Worm (Caenorhabditis elegans) whole organism, young adult: ENCODE data around the gene R09D1.13.

Source experiments
- C17E4.6 ChIP-seq: fragments of 200-800 bp; sonication (Bioruptor generic); IDR thresholded peaks from 2 replicates; pipeline ENCODE4 v1.3.6; 2022; ENCODE audit warnings: missing genetic modification reagents, missing genetic modification characterization, missing compliant biosample characterization
- D2030.7 ChIP-seq: fragments of 200-800 bp; sonication (Bioruptor generic); IDR thresholded peaks from 2 replicates; pipeline ENCODE4 v1.3.6; 2022; ENCODE audit warnings: missing genetic modification reagents, missing genetic modification characterization, missing compliant biosample characterization
- F23B12.7 ChIP-seq: sonication (generic microtip); optimal IDR thresholded peaks from 2 replicates; lab custom pipeline; 2017; ENCODE audit warnings: missing genetic modification characterization, mild to moderate bottlenecking, missing compliant biosample characterization, antibody characterized with exemption, moderate library complexity; ENCODE audit not compliant: insufficient read depth
- F33H1.4 ChIP-seq: fragments of 200-800 bp; sonication (Bioruptor generic); IDR thresholded peaks from 2 replicates; pipeline ENCODE4 v1.3.6; 2022; ENCODE audit warnings: missing genetic modification reagents, missing genetic modification characterization, missing compliant biosample characterization
- F55B11.4 ChIP-seq: sonication (generic microtip); optimal IDR thresholded peaks from 2 replicates; lab custom pipeline; 2016; ENCODE audit warnings: missing compliant biosample characterization, missing genetic modification characterization, borderline replicate concordance; ENCODE audit not compliant: insufficient read depth
- K12H6.12 ChIP-seq: fragments of 200-800 bp; sonication (Bioruptor generic); optimal IDR thresholded peaks from 2 replicates; lab custom pipeline; 2018; ENCODE audit warnings: mild to moderate bottlenecking, missing genetic modification characterization, missing compliant biosample characterization
- Y56A3A.18 ChIP-seq: fragments of 200-800 bp; sonication (Bioruptor generic); IDR thresholded peaks from 2 replicates; pipeline ENCODE4 v1.3.6; 2022; ENCODE audit warnings: missing genetic modification reagents, missing genetic modification characterization, missing compliant biosample characterization
- Y67H2A.10 ChIP-seq: fragments of 200-800 bp; sonication (Bioruptor generic); conservative IDR thresholded peaks from 2 replicates; pipeline ENCODE4 v1.3.6; 2022; ENCODE audit warnings: missing genetic modification reagents, missing genetic modification characterization, missing compliant biosample characterization
- Y79H2A.3 ChIP-seq: fragments of 200-800 bp; sonication (Bioruptor generic); conservative IDR thresholded peaks from 2 replicates; pipeline ENCODE4 v1.3.6; 2022; ENCODE audit warnings: missing genetic modification reagents, missing genetic modification characterization, missing compliant biosample characterization
- aptf-2 ChIP-seq: fragments of 200-800 bp; sonication (Bioruptor generic); conservative IDR thresholded peaks from 2 replicates; pipeline ENCODE4 v1.3.6; 2022; ENCODE audit warnings: missing genetic modification reagents, missing genetic modification characterization, missing compliant biosample characterization
- attf-3 ChIP-seq: fragments of 200-800 bp; sonication (Bioruptor generic); conservative IDR thresholded peaks from 2 replicates; pipeline ENCODE4 v1.3.6; 2022; ENCODE audit warnings: missing genetic modification reagents, missing genetic modification characterization, missing compliant biosample characterization
- bed-2 ChIP-seq: fragments of 200-800 bp; sonication (Bioruptor generic); IDR thresholded peaks from 2 replicates; pipeline ENCODE4 v1.3.6; 2022; ENCODE audit warnings: missing genetic modification reagents, missing genetic modification characterization, missing compliant biosample characterization
- cebp-1 ChIP-seq, 2 experiments: fragments of 200-800 bp in 1 of 2; sonication (Bioruptor generic) in 1 of 2; sonication (generic microtip) in 1 of 2; IDR thresholded peaks in 1 of 2; optimal IDR thresholded peaks in 1 of 2; 2 replicates each; pipeline versions ENCODE4 v1.3.6 to Lab custom; 2017 to 2022; ENCODE audit warnings: missing compliant biosample characterization in 2 of 2, missing genetic modification characterization in 2 of 2, mild to moderate bottlenecking in 1 of 2, missing genetic modification reagents in 1 of 2, moderate library complexity in 1 of 2
- cebp-2 ChIP-seq: fragments of 200-800 bp; sonication (Bioruptor generic); IDR thresholded peaks from 2 replicates; pipeline ENCODE4 v1.3.6; 2022; ENCODE audit warnings: missing genetic modification characterization, missing compliant biosample characterization
- chd-7 ChIP-seq: sonication (generic microtip); optimal IDR thresholded peaks from 2 replicates; lab custom pipeline; 2016; ENCODE audit warnings: mild to moderate bottlenecking, missing genetic modification characterization, moderate library complexity, missing compliant biosample characterization
- dox-1 ChIP-seq: fragments of 200-800 bp; sonication (Bioruptor generic); IDR thresholded peaks from 2 replicates; pipeline ENCODE4 v1.3.6; 2022; ENCODE audit warnings: missing genetic modification reagents, missing genetic modification characterization, missing compliant biosample characterization
- egrh-3 ChIP-seq: fragments of 200-800 bp; sonication (Bioruptor generic); IDR thresholded peaks from 2 replicates; pipeline ENCODE4 v1.3.6; 2022; ENCODE audit warnings: missing genetic modification reagents, missing genetic modification characterization, missing compliant biosample characterization
- ets-4 ChIP-seq: fragments of 200-800 bp; sonication (Bioruptor generic); optimal IDR thresholded peaks from 2 replicates; lab custom pipeline; 2018; ENCODE audit warnings: mild to moderate bottlenecking, missing genetic modification characterization, missing compliant biosample characterization
- him-1 ChIP-seq: sonication (generic microtip); optimal IDR thresholded peaks from 2 replicates; lab custom pipeline; 2016; ENCODE audit warnings: missing genotype, missing genetic modification reagents, missing genetic modification characterization, missing compliant biosample characterization
- hlh-12 ChIP-seq: sonication (generic microtip); optimal IDR thresholded peaks from 2 replicates; lab custom pipeline; 2016; ENCODE audit warnings: missing genetic modification characterization, missing compliant biosample characterization
- hmg-20 ChIP-seq: fragments of 200-800 bp; sonication (Bioruptor generic); IDR thresholded peaks from 2 replicates; pipeline ENCODE4 v1.3.6; 2022; ENCODE audit warnings: missing genetic modification reagents, missing genetic modification characterization, missing compliant biosample characterization
- hsf-1 ChIP-seq: fragments of 200-800 bp; sonication (Bioruptor generic); IDR thresholded peaks from 2 replicates; pipeline ENCODE4 v1.3.6; 2022; ENCODE audit warnings: missing genetic modification reagents, missing genetic modification characterization, missing compliant biosample characterization
- lin-26 ChIP-seq: fragments of 200-800 bp; sonication (Bioruptor generic); IDR thresholded peaks from 2 replicates; pipeline ENCODE4 v1.3.6; 2022; ENCODE audit warnings: missing genetic modification reagents, missing genetic modification characterization, missing compliant biosample characterization
- lsy-27 ChIP-seq: sonication (generic microtip); optimal IDR thresholded peaks from 2 replicates; lab custom pipeline; 2017; ENCODE audit warnings: missing genetic modification characterization, mild to moderate bottlenecking, missing compliant biosample characterization, antibody characterized with exemption, missing genotype, borderline replicate concordance; ENCODE audit not compliant: insufficient read depth
- madf-3 ChIP-seq: fragments of 200-800 bp; sonication (Bioruptor generic); IDR thresholded peaks from 2 replicates; pipeline ENCODE4 v1.3.6; 2022; ENCODE audit warnings: missing genetic modification reagents, missing genetic modification characterization, missing compliant biosample characterization
- mes-4 ChIP-seq: sonication (generic microtip); optimal IDR thresholded peaks from 2 replicates; lab custom pipeline; 2016; ENCODE audit warnings: missing genotype, missing genetic modification characterization, missing compliant biosample characterization
- nhr-120 ChIP-seq: fragments of 200-800 bp; sonication (Bioruptor generic); IDR thresholded peaks from 2 replicates; pipeline ENCODE4 v1.3.6; 2022; ENCODE audit warnings: missing genetic modification characterization, missing compliant biosample characterization
- nhr-27 ChIP-seq: fragments of 200-800 bp; sonication (Bioruptor generic); optimal IDR thresholded peaks from 2 replicates; lab custom pipeline; 2018; ENCODE audit warnings: mild to moderate bottlenecking, missing genetic modification characterization, moderate library complexity, missing compliant biosample characterization
- nhr-90 ChIP-seq: sonication (generic microtip); optimal IDR thresholded peaks from 2 replicates; lab custom pipeline; 2016; ENCODE audit warnings: missing genotype, mild to moderate bottlenecking, missing genetic modification characterization, missing compliant biosample characterization
- sea-2 ChIP-seq: fragments of 200-800 bp; sonication (Bioruptor generic); IDR thresholded peaks from 2 replicates; pipeline ENCODE4 v1.3.6; 2022; ENCODE audit warnings: missing genetic modification characterization, missing compliant biosample characterization
- snpc-1.1 ChIP-seq: sonication (generic microtip); optimal IDR thresholded peaks from 2 replicates; lab custom pipeline; 2017; ENCODE audit warnings: missing genetic modification characterization, mild to moderate bottlenecking, missing compliant biosample characterization, antibody characterized with exemption, moderate library complexity, missing genotype, missing genetic modification reagents; ENCODE audit not compliant: insufficient read depth
- snpc-4 ChIP-seq, 5 experiments: fragments of 150-350 bp in 1 of 5; sonication (generic microtip) in 4 of 5; optimal IDR thresholded peaks; 2 replicates each; lab custom pipeline; 2014 to 2018; ENCODE audit warnings: missing genetic modification characterization in 5 of 5, missing biosample characterization in 3 of 5, antibody characterized with exemption in 2 of 5, mild to moderate bottlenecking in 2 of 5, missing compliant biosample characterization in 2 of 5, missing genotype in 2 of 5, moderate library complexity in 2 of 5, missing genetic modification reagents in 1 of 5
- tbx-9 ChIP-seq: sonication (generic microtip); optimal IDR thresholded peaks from 2 replicates; lab custom pipeline; 2016; ENCODE audit warnings: borderline replicate concordance, missing genetic modification characterization, inconsistent platforms, missing compliant biosample characterization
- zim-3 ChIP-seq: sonication (generic microtip); optimal IDR thresholded peaks from 2 replicates; lab custom pipeline; 2017; ENCODE audit warnings: mild to moderate bottlenecking, missing genetic modification characterization, moderate library complexity, missing compliant biosample characterization
- ztf-6 ChIP-seq: fragments of 200-800 bp; sonication (Bioruptor generic); IDR thresholded peaks from 2 replicates; pipeline ENCODE4 v1.3.6; 2022; ENCODE audit warnings: missing genetic modification reagents, missing genetic modification characterization, missing compliant biosample characterization

R09D1.13 gene

ce11 chrII:9399746-9400145, 45.5 kb downstream of the R09D1.13 start, which contains the start of gene Y51B9A.7:
TSS of gene Y51B9A.7 (plus strand) at chrII:9400046.
- TF ChIP-seq bed-2, result no peak
- no peak for TF ChIP-seq cebp-2 (GFP tag; lab: Robert Waterston, UW)
- TF ChIP-seq attf-3 (GFP tag; lab: Robert Waterston, UW), result no peak
- TF ChIP-seq snpc-4 (GFP tag; optimal IDR thresholded peaks at IDR 0.05; lab: Kevin White, UChicago), result no peak
- no peak for TF ChIP-seq snpc-4 (tag; optimal IDR thresholded peaks at IDR 0.05; lab: Kevin White, UChicago)
- TF ChIP-seq F33H1.4 (GFP tag; lab: Robert Waterston, UW), result no peak
- no peak for TF ChIP-seq dox-1 (GFP tag; lab: Robert Waterston, UW)
- no peak for TF ChIP-seq lin-26 (GFP tag; lab: Robert Waterston, UW)
- no peak for TF ChIP-seq egrh-3 (GFP tag; lab: Robert Waterston, UW)
- TF ChIP-seq D2030.7 (GFP tag; lab: Robert Waterston, UW), result no peak
- TF ChIP-seq him-1 (tag; lab: Kevin White, UChicago), result no peak
- TF ChIP-seq chd-7 (tag; lab: Kevin White, UChicago), result no peak
- TF ChIP-seq aptf-2, result no peak
- no peak for TF ChIP-seq sea-2 (GFP tag; lab: Robert Waterston, UW)
- TF ChIP-seq hsf-1, result no peak
- no peak for TF ChIP-seq ztf-6 (GFP tag; lab: Robert Waterston, UW)

DNA sequence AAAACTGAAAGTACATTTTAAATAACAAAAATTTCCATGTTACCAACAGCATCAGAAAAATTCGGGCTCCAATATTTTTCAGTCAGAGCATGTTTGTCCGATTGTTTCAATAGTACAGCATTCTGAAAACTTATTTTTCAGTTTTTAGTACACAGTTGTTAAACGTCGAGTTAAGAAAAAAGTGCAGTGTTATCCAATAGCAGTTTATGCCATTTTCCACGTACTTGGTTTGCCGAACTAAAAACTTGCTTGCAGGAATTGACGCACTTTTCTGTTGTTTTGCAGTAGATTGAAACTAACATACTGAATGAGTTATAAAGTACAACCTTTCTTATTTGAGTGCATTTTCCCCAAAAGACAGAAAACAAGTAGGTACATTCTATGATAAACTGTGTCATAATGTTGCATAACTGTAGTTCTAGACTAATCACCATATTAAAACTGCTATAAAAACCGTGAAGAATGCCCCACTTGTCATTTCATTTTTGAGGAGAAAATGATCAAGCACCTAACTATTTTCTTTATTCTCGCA, 46.8 kb downstream of the R09D1.13 start, which contains the start of the genes Y51B9A.14 and Y51B9A.8:
Gene Y51B9A.14, minus strand, starts transcription at position 101 of the 532 bp plus-strand sequence.
Gene Y51B9A.8, plus strand, starts transcription at position 482 of the 532 bp plus-strand sequence.
- no peak for TF ChIP-seq mes-4
- TF ChIP-seq hmg-20, result no peak
- no peak for TF ChIP-seq cebp-1 (GFP tag; IDR thresholded peaks at IDR 0.05; lab: Robert Waterston, UW)
- TF ChIP-seq cebp-1 (tag; optimal IDR thresholded peaks at IDR 0.05; lab: Kevin White, UChicago), result no peak
- no peak for TF ChIP-seq nhr-90 (tag; lab: Kevin White, UChicago)
- TF ChIP-seq snpc-1.1 (tag; lab: Kevin White, UChicago), result no peak
- no peak for TF ChIP-seq Y56A3A.18 (GFP tag; lab: Robert Waterston, UW)
- TF ChIP-seq nhr-27, result no peak
- TF ChIP-seq C17E4.6 (GFP tag; lab: Robert Waterston, UW), result no peak
- no peak for TF ChIP-seq hlh-12 (tag; lab: Kevin White, UChicago)
- no peak for TF ChIP-seq madf-3 (GFP tag; lab: Robert Waterston, UW)
- TF ChIP-seq tbx-9 (tag; lab: Kevin White, UChicago), result no peak
- no peak for TF ChIP-seq ets-4 (GFP tag; lab: Kevin White, UChicago)
- TF ChIP-seq zim-3 (tag; lab: Kevin White, UChicago), result no peak

DNA sequence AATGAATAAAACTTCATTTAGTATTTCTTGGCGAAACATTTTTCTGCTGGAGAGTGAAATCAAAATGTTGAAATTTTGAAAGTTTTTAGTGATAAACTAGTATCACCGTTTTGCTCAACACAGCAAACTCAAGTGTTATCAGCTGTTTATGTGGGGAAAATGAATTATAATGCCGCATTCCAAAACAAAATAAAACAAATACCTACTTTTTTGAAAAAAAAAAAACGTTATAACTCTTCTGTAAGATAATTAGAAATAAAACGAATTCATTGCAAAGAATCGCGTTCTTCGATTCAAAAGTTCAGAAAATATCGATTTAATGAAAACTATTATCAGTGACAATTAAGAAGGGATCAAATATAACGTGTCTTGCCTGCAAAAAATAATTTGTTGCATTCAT, 47.8 kb downstream of the R09D1.13 start, which contains the start of gene Y51B9A.9:
Gene Y51B9A.9, minus strand, starts transcription at position 101 of the 400 bp plus-strand sequence.
- TF ChIP-seq K12H6.12 (tag; lab: Kevin White, UChicago) (no peak), F23B12.7 (tag; lab: Kevin White, UChicago) (no peak), F55B11.4 (tag; lab: Kevin White, UChicago) (no peak), bed-2 (no peak), nhr-120 (GFP tag; lab: Robert Waterston, UW) (no peak), aptf-2 (no peak), lsy-27 (tag; lab: Kevin White, UChicago) (no peak), Y79H2A.3 (GFP tag; lab: Robert Waterston, UW) (no peak), Y67H2A.10 (GFP tag; lab: Robert Waterston, UW) (no peak)
